Worm (Caenorhabditis elegans): ENCODE measurements around the gene lin-45.

Gene lin-45

DNA sequence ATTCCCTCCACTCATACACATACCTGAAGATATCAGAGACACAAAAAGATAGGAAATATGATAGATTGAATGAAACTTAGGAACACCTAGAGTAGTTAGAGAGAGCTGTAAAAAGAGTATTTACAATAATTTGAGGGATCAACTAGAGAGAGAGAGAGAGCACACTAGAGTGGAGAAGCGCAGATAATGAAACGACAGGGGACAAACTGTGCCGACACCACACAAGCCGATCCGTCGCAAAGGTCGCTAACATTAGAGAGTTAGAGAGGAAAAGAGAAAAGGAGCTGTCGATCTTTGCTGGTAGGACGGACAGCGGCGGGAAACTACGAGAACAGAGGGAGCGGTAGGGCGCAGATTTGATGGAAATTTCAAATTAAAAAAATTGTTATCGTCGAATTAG, 36.8 kb upstream of the lin-45 start, which contains the start of gene dyci-1:
Gene dyci-1, minus strand, starts transcription at position 122 of the 400 bp plus-strand sequence.
- no peak for TF ChIP-seq lsy-12 (tag; optimal IDR thresholded peaks at IDR 0.05)
- TF ChIP-seq R02D3.7 (tag; optimal IDR thresholded peaks at IDR 0.05): no peak
- no peak for TF ChIP-seq unc-39 (tag; optimal IDR thresholded peaks at IDR 0.05)
- no peak for TF ChIP-seq jun-1 (tag; optimal IDR thresholded peaks at IDR 0.05)
- TF ChIP-seq fos-1 (tag; optimal IDR thresholded peaks at IDR 0.05): no peak
- peak; percentile 87 for TF ChIP-seq pha-4 (tag; optimal IDR thresholded peaks at IDR 0.05)
- no peak for TF ChIP-seq ZK546.5 (tag; optimal IDR thresholded peaks at IDR 0.05)
- peak; percentile 22 for TF ChIP-seq elt-2 (tag; optimal IDR thresholded peaks at IDR 0.05)
- TF ChIP-seq nhr-25 (tag; optimal IDR thresholded peaks at IDR 0.05): peak; percentile 30
- TF ChIP-seq nfya-1 (tag; optimal IDR thresholded peaks at IDR 0.05; ENCODE audit: insufficient read depth): peak; percentile 32
- TF ChIP-seq ceh-28 (tag; optimal IDR thresholded peaks at IDR 0.05): peak; percentile 17
- TF ChIP-seq zag-1 (tag; optimal IDR thresholded peaks at IDR 0.05): no peak
- TF ChIP-seq snpc-4 (tag; optimal IDR thresholded peaks at IDR 0.05): peak; percentile 13
- TF ChIP-seq lin-15B (tag; optimal IDR thresholded peaks at IDR 0.05): peak; percentile 30
- TF ChIP-seq ceh-16 (tag; optimal IDR thresholded peaks at IDR 0.05): no peak

DNA sequence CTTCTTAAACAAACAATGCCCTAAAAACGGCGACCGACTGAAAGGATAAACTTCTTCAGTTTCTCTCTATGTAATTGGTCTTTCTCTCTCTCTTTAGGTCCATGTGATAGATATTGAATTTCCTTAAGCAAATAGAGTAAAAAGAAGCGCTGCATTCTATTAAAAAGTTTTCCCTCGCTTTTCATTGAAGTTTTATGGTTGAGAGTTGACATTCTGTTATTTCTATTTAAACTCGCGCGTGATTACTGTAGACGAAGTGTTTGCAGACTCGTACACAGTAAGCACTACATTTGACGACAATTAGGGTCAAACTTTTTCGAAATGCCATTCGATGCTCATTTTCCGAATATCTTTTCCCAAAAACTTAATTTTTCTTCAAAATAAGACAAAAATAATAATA, 28.8 kb upstream of the lin-45 start:
- TF ChIP-seq snpc-4 (tag; optimal IDR thresholded peaks at IDR 0.05) (no peak), pha-4 (tag; optimal IDR thresholded peaks at IDR 0.05) (peak; percentile 57)

DNA sequence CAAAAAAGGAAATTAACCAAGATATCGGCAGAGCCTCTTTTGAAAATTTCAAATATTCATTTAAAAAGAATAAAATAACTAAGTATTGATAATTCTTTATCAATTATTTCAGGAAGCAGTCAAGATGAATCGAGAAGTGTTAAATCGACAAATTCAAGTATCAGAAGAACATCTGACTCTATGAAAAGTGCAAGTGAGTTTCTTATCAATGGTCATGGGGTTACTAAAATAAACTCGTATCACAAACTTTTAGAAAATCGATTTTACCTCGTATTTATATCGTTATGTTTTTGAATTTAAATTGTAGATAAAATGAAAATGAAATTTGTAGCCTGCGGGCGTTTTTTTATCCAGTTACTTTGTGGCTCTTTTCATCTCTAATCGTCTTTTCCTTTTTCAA, 23.2 kb upstream of the lin-45 start:
- no peak for TF ChIP-seq nhr-11 (tag; optimal IDR thresholded peaks at IDR 0.05)
- peak; percentile 77 for TF ChIP-seq pqm-1 (tag; optimal IDR thresholded peaks at IDR 0.05)
- TF ChIP-seq aly-2 (tag; optimal IDR thresholded peaks at IDR 0.05): no peak
- no peak for TF ChIP-seq ama-1 (optimal IDR thresholded peaks at IDR 0.05)
- TF ChIP-seq elt-2 (tag; optimal IDR thresholded peaks at IDR 0.05): peak; percentile 67
- no peak for TF ChIP-seq unc-62 (GFP tag; optimal IDR thresholded peaks at IDR 0.05)
- TF ChIP-seq pha-4 (tag; optimal IDR thresholded peaks at IDR 0.05): peak; percentile 45
- no peak for TF ChIP-seq mml-1 (tag; optimal IDR thresholded peaks at IDR 0.05)
- TF ChIP-seq nhr-43 (tag; optimal IDR thresholded peaks at IDR 0.05; ENCODE audit: poor library complexity, severe bottlenecking): no peak
- TF ChIP-seq ceh-28 (tag; optimal IDR thresholded peaks at IDR 0.05): peak; percentile 12
- TF ChIP-seq nhr-77 (tag; optimal IDR thresholded peaks at IDR 0.05): no peak
- TF ChIP-seq elt-3 (tag; optimal IDR thresholded peaks at IDR 0.05): no peak

DNA sequence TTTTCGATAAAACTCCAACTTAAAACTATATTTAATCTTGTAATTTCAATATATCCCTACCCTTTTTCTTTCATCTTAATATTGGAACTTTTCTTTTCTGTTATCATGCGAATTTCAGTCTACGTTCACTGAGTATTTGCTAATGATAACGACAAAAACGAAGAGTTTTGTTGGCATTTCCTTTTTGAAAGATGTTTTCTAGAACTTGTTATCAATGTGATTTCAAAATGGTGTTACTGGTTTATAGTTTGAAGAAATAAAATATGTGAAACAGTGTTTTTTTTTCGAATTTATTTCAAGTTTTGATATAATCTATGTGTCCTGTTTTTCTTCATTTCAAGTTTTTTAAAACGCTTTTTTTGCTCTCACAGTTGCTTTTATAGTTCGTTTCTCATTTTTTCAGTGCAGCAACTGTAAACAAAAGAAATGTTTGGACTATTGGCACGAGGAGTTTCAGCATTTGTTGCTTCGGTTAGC, 22.1 kb upstream of the lin-45 start, which contains the start of gene anat-1:
Gene anat-1, plus strand, starts transcription at position 427 of the 477 bp plus-strand sequence.
- TF ChIP-seq mdl-1 (tag; optimal IDR thresholded peaks at IDR 0.05) (no peak), fos-1 (tag; optimal IDR thresholded peaks at IDR 0.05) (no peak), sea-2 (GFP tag; optimal IDR thresholded peaks at IDR 0.05) (no peak), nhr-43 (tag; optimal IDR thresholded peaks at IDR 0.05; ENCODE audit: poor library complexity, severe bottlenecking) (no peak), elt-2 (tag; optimal IDR thresholded peaks at IDR 0.05) (peak; percentile 51), zag-1 (tag; optimal IDR thresholded peaks at IDR 0.05) (no peak)

DNA sequence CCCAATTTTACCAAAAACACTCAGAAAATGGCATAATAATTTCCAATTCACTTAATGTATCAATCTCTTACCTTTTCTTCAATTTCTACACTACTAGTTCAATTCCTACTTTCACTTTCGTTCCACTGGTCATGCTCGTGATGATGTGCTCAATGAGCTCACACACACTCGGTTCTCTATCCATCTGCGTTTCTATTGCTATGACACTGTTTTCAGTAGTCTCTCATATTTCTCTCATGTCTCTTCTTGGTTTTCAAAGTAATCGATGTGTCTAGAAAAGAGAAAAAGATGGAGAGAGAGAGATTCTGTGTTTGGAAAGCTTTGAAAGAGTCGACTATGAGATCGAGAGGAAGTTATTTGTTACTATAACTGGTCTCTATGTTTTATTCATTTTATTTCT, 18.9 kb upstream of the lin-45 start:
- TF ChIP-seq nhr-12 (tag; optimal IDR thresholded peaks at IDR 0.05) (no peak), R02D3.7 (tag; optimal IDR thresholded peaks at IDR 0.05) (no peak), zag-1 (tag; optimal IDR thresholded peaks at IDR 0.05) (no peak), sea-2 (GFP tag; optimal IDR thresholded peaks at IDR 0.05) (no peak), nhr-67 (tag; optimal IDR thresholded peaks at IDR 0.05) (no peak), nhr-23 (tag; optimal IDR thresholded peaks at IDR 0.05) (no peak), nhr-77 (tag; optimal IDR thresholded peaks at IDR 0.05) (no peak), mml-1 (tag; optimal IDR thresholded peaks at IDR 0.05) (no peak), jun-1 (tag; optimal IDR thresholded peaks at IDR 0.05) (peak; percentile 61), nhr-25 (tag; optimal IDR thresholded peaks at IDR 0.05) (no peak), nhr-43 (tag; optimal IDR thresholded peaks at IDR 0.05; ENCODE audit: poor library complexity, severe bottlenecking) (no peak), tbx-2 (tag; optimal IDR thresholded peaks at IDR 0.05) (no peak), ama-1 (optimal IDR thresholded peaks at IDR 0.05) (no peak), unc-39 (tag; optimal IDR thresholded peaks at IDR 0.05) (no peak), nhr-237 (tag; optimal IDR thresholded peaks at IDR 0.05) (no peak), nhr-76 (tag; optimal IDR thresholded peaks at IDR 0.05) (no peak), egl-27 (tag; optimal IDR thresholded peaks at IDR 0.05) (no peak), ZK546.5 (tag; optimal IDR thresholded peaks at IDR 0.05) (no peak), elt-2 (tag; optimal IDR thresholded peaks at IDR 0.05) (peak; percentile 49), lin-39 (tag; optimal IDR thresholded peaks at IDR 0.05) (peak; percentile 29), fkh-10 (GFP tag; optimal IDR thresholded peaks at IDR 0.05) (peak; percentile 35), fkh-2 (tag; optimal IDR thresholded peaks at IDR 0.05) (no peak), lsy-12 (tag; optimal IDR thresholded peaks at IDR 0.05) (no peak), unc-62 (GFP tag; optimal IDR thresholded peaks at IDR 0.05) (no peak), nfya-1 (tag; optimal IDR thresholded peaks at IDR 0.05; ENCODE audit: insufficient read depth) (peak; percentile 80), pqm-1 (tag; optimal IDR thresholded peaks at IDR 0.05) (peak; percentile 65), elt-3 (tag; optimal IDR thresholded peaks at IDR 0.05) (no peak), aly-2 (tag; optimal IDR thresholded peaks at IDR 0.05) (no peak), skn-1 (tag; optimal IDR thresholded peaks at IDR 0.05) (peak; percentile 65), hmg-11 (tag; optimal IDR thresholded peaks at IDR 0.05) (peak; percentile 53), ztf-11 (tag; optimal IDR thresholded peaks at IDR 0.05) (no peak), pha-4 (tag; optimal IDR thresholded peaks at IDR 0.05) (peak; percentile 74), eor-1 (tag; optimal IDR thresholded peaks at IDR 0.05) (no peak), ceh-28 (tag; optimal IDR thresholded peaks at IDR 0.05) (peak; percentile 78), ceh-16 (tag; optimal IDR thresholded peaks at IDR 0.05) (no peak), egl-5 (tag; optimal IDR thresholded peaks at IDR 0.05) (peak; percentile 43)

All from whole organism, L3 larva.